Worm (Caenorhabditis elegans) whole organism, L1 larva: Measurements from ENCODE around the gene str-144.

Source experiments
- C04F5.9 ChIP-seq: sonication (generic microtip); optimal IDR thresholded peaks from 2 replicates; lab custom pipeline; 2016; ENCODE audit warnings: missing genetic modification characterization, missing compliant biosample characterization
- C34B4.2 ChIP-seq: sonication (generic microtip); optimal IDR thresholded peaks from 2 replicates; lab custom pipeline; 2017; ENCODE audit warnings: mild to moderate bottlenecking, missing genetic modification characterization, missing compliant biosample characterization
- Y116A8C.19 ChIP-seq: sonication (generic microtip); optimal IDR thresholded peaks from 2 replicates; lab custom pipeline; 2016; ENCODE audit warnings: missing compliant biosample characterization, missing genetic modification characterization, borderline replicate concordance
- alr-1 ChIP-seq: fragments of 200-800 bp; sonication (Bioruptor generic); optimal IDR thresholded peaks from 2 replicates; lab custom pipeline; 2018; ENCODE audit warnings: borderline replicate concordance, mild to moderate bottlenecking, missing genetic modification characterization, missing compliant biosample characterization
- ama-1 ChIP-seq: fragments of 150-350 bp; optimal IDR thresholded peaks from 2 replicates; lab custom pipeline; 2014
- blmp-1 ChIP-seq: fragments of 150-350 bp; optimal IDR thresholded peaks from 2 replicates; lab custom pipeline; 2014; ENCODE audit warnings: missing biosample characterization, missing genetic modification characterization
- ceh-63 ChIP-seq: fragments of 200-800 bp; sonication (Bioruptor generic); optimal IDR thresholded peaks from 2 replicates; lab custom pipeline; 2018; ENCODE audit warnings: mild to moderate bottlenecking, missing genetic modification characterization, missing compliant biosample characterization
- ceh-8 ChIP-seq: fragments of 200-800 bp; sonication (Bioruptor generic); optimal IDR thresholded peaks from 2 replicates; lab custom pipeline; 2018; ENCODE audit warnings: mild to moderate bottlenecking, missing genetic modification characterization, moderate library complexity, missing compliant biosample characterization
- ceh-88 ChIP-seq: fragments of 200-800 bp; sonication (Bioruptor generic); IDR thresholded peaks from 2 replicates; pipeline ENCODE4 v1.3.6; 2022; ENCODE audit warnings: missing genetic modification characterization, missing compliant biosample characterization
- dpl-1 ChIP-seq, 3 experiments: fragments of 150-350 bp in 2 of 3; sonication (generic microtip) in 1 of 3; optimal IDR thresholded peaks; 2 replicates each; lab custom pipeline; 2014 to 2017; ENCODE audit warnings: missing biosample characterization in 3 of 3, missing genetic modification characterization in 3 of 3, missing genetic modification reagents in 3 of 3
- efl-1 ChIP-seq, 4 experiments: fragments of 150-350 bp; optimal IDR thresholded peaks in 3 of 4; peaks in 1 of 4; 1 replicate in 1 of 4; 2 replicates in 3 of 4; lab custom pipeline; 2014; ENCODE audit warnings: missing biosample characterization in 2 of 4, missing genetic modification characterization in 2 of 4, missing genetic modification reagents in 2 of 4
- egl-27 ChIP-seq, 2 experiments: fragments of 150-350 bp in 1 of 2; sonication (generic microtip); optimal IDR thresholded peaks; 3 replicates each; lab custom pipeline; 2017 to 2018; ENCODE audit warnings: missing biosample characterization in 2 of 2, missing genetic modification characterization in 2 of 2, missing genetic modification reagents in 2 of 2
- ets-5 ChIP-seq: fragments of 200-800 bp; sonication (Bioruptor generic); IDR thresholded peaks from 2 replicates; pipeline ENCODE4 v1.3.6; 2022; ENCODE audit warnings: missing genetic modification characterization, missing compliant biosample characterization
- fkh-4 ChIP-seq: sonication (generic microtip); optimal IDR thresholded peaks from 2 replicates; lab custom pipeline; 2016; ENCODE audit warnings: missing compliant biosample characterization, missing genetic modification characterization, borderline replicate concordance
- fkh-8 ChIP-seq: sonication (generic microtip); optimal IDR thresholded peaks from 2 replicates; lab custom pipeline; 2016; ENCODE audit warnings: mild to moderate bottlenecking, missing genetic modification characterization, missing compliant biosample characterization
- fos-1 ChIP-seq: fragments of 150-350 bp; optimal IDR thresholded peaks from 2 replicates; lab custom pipeline; 2014; ENCODE audit warnings: missing biosample characterization, missing genetic modification characterization
- hpl-2 ChIP-seq: fragments of 150-350 bp; optimal IDR thresholded peaks from 2 replicates; lab custom pipeline; 2014; ENCODE audit warnings: missing biosample characterization, missing genetic modification reagents, missing genetic modification characterization
- irx-1 ChIP-seq: sonication (generic microtip); optimal IDR thresholded peaks from 2 replicates; lab custom pipeline; 2016; ENCODE audit warnings: missing genetic modification characterization, missing compliant biosample characterization
- lin-14 ChIP-seq: fragments of 200-800 bp; sonication (Bioruptor generic); optimal IDR thresholded peaks from 2 replicates; lab custom pipeline; 2018; ENCODE audit warnings: mild to moderate bottlenecking, missing genetic modification characterization, moderate library complexity, missing compliant biosample characterization
- lin-15B ChIP-seq: fragments of 150-350 bp; sonication (generic microtip); optimal IDR thresholded peaks from 3 replicates; lab custom pipeline; 2014; ENCODE audit warnings: missing biosample characterization, missing genetic modification characterization
- lsy-2 ChIP-seq, 2 experiments: fragments of 150-350 bp; optimal IDR thresholded peaks; 2 replicates each; lab custom pipeline; 2014; ENCODE audit warnings: missing biosample characterization in 2 of 2, missing genetic modification characterization in 2 of 2
- nhr-11 ChIP-seq: fragments of 150-350 bp; optimal IDR thresholded peaks from 2 replicates; lab custom pipeline; 2014; ENCODE audit warnings: missing biosample characterization, missing genetic modification characterization
- nhr-19 ChIP-seq: fragments of 200-800 bp; sonication (Bioruptor generic); conservative IDR thresholded peaks from 2 replicates; pipeline ENCODE4 v1.3.6; 2022; ENCODE audit warnings: missing genetic modification characterization, missing compliant biosample characterization
- nhr-28 ChIP-seq: fragments of 150-350 bp; optimal IDR thresholded peaks from 2 replicates; lab custom pipeline; 2014; ENCODE audit warnings: missing biosample characterization, missing genetic modification characterization
- nhr-77 ChIP-seq: fragments of 150-350 bp; optimal IDR thresholded peaks from 2 replicates; lab custom pipeline; 2014; ENCODE audit warnings: missing biosample characterization, missing genetic modification characterization
- nhr-85 ChIP-seq: sonication (generic microtip); peaks from one replicate; lab custom pipeline; 2016; ENCODE audit warnings: missing genetic modification characterization, inconsistent platforms, missing compliant biosample characterization
- nhr-90 ChIP-seq: sonication (generic microtip); optimal IDR thresholded peaks from 2 replicates; lab custom pipeline; 2016; ENCODE audit warnings: mild to moderate bottlenecking, missing genetic modification characterization, missing compliant biosample characterization; ENCODE audit not compliant: poor library complexity
- rnt-1 ChIP-seq: sonication (generic microtip); optimal IDR thresholded peaks from 2 replicates; lab custom pipeline; 2016; ENCODE audit warnings: mild to moderate bottlenecking, missing genetic modification characterization, moderate library complexity, missing compliant biosample characterization
- snpc-4 ChIP-seq: fragments of 150-350 bp; optimal IDR thresholded peaks from 2 replicates; lab custom pipeline; 2014; ENCODE audit warnings: missing biosample characterization, missing genetic modification characterization
- snu-23 ChIP-seq: sonication (generic microtip); optimal IDR thresholded peaks from 2 replicates; lab custom pipeline; 2016; ENCODE audit warnings: missing genetic modification characterization, missing compliant biosample characterization
- tbx-2 ChIP-seq: sonication (generic microtip); optimal IDR thresholded peaks from 2 replicates; lab custom pipeline; 2016; ENCODE audit warnings: missing genetic modification characterization, missing compliant biosample characterization
- tlp-1 ChIP-seq: fragments of 150-350 bp; optimal IDR thresholded peaks from 2 replicates; lab custom pipeline; 2014; ENCODE audit warnings: missing biosample characterization, missing genetic modification characterization
- xbp-1 ChIP-seq: sonication (generic microtip); optimal IDR thresholded peaks from 2 replicates; lab custom pipeline; 2016; ENCODE audit warnings: missing genetic modification characterization, missing compliant biosample characterization
- zag-1 ChIP-seq: fragments of 150-350 bp; optimal IDR thresholded peaks from 2 replicates; lab custom pipeline; 2014; ENCODE audit warnings: missing biosample characterization, missing genetic modification characterization

Gene str-144

DNA sequence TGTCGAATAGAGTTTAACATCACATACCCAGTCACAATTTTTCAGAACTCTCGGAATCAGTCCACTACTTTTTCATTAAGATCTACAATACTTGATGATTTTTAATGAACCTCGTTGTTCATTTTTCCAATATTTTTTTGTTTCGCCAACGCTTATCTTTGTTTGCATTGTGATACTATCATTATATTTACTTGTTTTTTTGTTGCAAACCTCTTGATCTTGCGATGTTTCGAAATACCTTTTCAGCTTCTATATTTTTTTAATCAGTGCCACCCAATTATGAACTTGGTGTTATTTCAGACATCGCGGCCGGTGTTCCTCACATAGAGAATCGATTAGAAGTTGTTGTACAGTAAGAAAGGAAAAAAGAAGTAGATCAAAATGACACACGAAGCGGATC lies 36.7 kb upstream of the str-144 start, which contains the start of gene myo-5:
Gene myo-5, plus strand, starts transcription at position 301 of the 400 bp plus-strand sequence.
- TF ChIP-seq efl-1 (optimal IDR thresholded peaks at IDR 0.05; lab: Kevin White, UChicago) (no peak), efl-1 (GFP tag; optimal IDR thresholded peaks at IDR 0.05 in 1 of 2; lab: Kevin White, UChicago) (peak in 1 of 2 experiments; percentile 15), tlp-1 (tag; lab: Kevin White, UChicago) (no peak)

ce11 chrV:8104473-8104872 lies 32.5 kb upstream of the str-144 start, which contains the start of gene srlf-16:
Gene srlf-16 (plus strand): TSS chrV:8104773.
- TF ChIP-seq ets-5 (GFP tag; lab: Robert Waterston, UW) (no peak), rnt-1 (tag; lab: Kevin White, UChicago) (no peak), lin-14 (GFP tag; lab: Kevin White, UChicago) (no peak), tlp-1 (tag; lab: Kevin White, UChicago) (no peak), zag-1 (tag; lab: Kevin White, UChicago) (no peak), C04F5.9 (no peak)

ce11 chrV:8102960-8103359 lies 31.0 kb upstream of the str-144 start, which contains the start of gene str-90:
Gene str-90 (plus strand): TSS chrV:8103260.
- TF ChIP-seq nhr-28 (no peak), fkh-4 (tag; lab: Kevin White, UChicago) (no peak)

ce11 chrV:8099306-8099705 lies 27.4 kb upstream of the str-144 start, which contains the start of gene sdz-23:
Gene sdz-23 (plus strand): TSS chrV:8099606.
- TF ChIP-seq xbp-1 (tag; lab: Kevin White, UChicago) (no peak), snu-23 (GFP tag; lab: Kevin White, UChicago) (no peak), fos-1 (tag; lab: Kevin White, UChicago) (no peak), hpl-2 (no peak)

- TF ChIP-seq ceh-8 (GFP tag; lab: Kevin White, UChicago): no peak
- TF ChIP-seq nhr-77 (tag; lab: Kevin White, UChicago): no peak
- TF ChIP-seq lin-15B: no peak
- no peak for TF ChIP-seq tbx-2 (tag; lab: Kevin White, UChicago)
- TF ChIP-seq nhr-19 (GFP tag; lab: Robert Waterston, UW): no peak
- TF ChIP-seq fkh-8 (tag; lab: Kevin White, UChicago): no peak
- no peak for TF ChIP-seq Y116A8C.19 (tag; lab: Kevin White, UChicago)
- no peak for TF ChIP-seq dpl-1 (GFP tag; optimal IDR thresholded peaks at IDR 0.05; lab: Kevin White, UChicago)
- no peak for TF ChIP-seq alr-1 (tag; lab: Kevin White, UChicago)
- no peak for TF ChIP-seq ets-5 (GFP tag; lab: Robert Waterston, UW)
- TF ChIP-seq lin-14 (GFP tag; lab: Kevin White, UChicago): no peak
- no peak for TF ChIP-seq lsy-2 (tag; optimal IDR thresholded peaks at IDR 0.05; lab: Kevin White, UChicago)
These were observed 26.3 kb upstream of the str-144 start, which contains the start of gene str-145 for ce11 chrV:8098239-8098638. Gene str-145 (minus strand): TSS chrV:8098339.

DNA sequence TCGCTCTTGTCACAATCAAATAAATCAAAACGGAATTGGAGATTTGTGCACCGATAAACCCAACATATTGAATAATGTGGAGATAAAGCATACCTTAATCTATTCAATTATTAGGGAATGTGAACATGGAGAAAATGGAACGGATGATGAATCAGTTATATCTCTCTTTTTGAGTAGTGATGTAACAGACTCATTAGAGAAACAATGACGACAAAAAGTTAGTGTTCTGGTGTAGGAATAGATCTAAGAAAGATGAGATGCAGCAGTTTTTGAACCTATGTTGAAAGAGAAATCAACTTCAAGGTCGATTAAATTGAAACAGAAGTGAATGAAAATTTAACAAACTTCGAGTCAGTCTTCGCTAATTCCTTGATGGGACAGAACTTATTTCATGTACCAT lies 23.4 kb upstream of the str-144 start, which contains the start of gene str-146:
Gene str-146, minus strand, starts transcription at position 101 of the 400 bp plus-strand sequence.
- TF ChIP-seq ama-1 (lab: Kevin White, UChicago) (no peak), nhr-90 (tag; lab: Kevin White, UChicago) (no peak), egl-27 (tag; optimal IDR thresholded peaks at IDR 0.05; lab: Kevin White, UChicago) (no peak), dpl-1 (GFP tag; optimal IDR thresholded peaks at IDR 0.05; lab: Kevin White, UChicago) (no peak), ceh-88 (GFP tag; lab: Robert Waterston, UW) (no peak), fkh-8 (tag; lab: Kevin White, UChicago) (no peak), hpl-2 (no peak), alr-1 (tag; lab: Kevin White, UChicago) (no peak), ceh-63 (GFP tag; lab: Kevin White, UChicago) (no peak), C34B4.2 (tag; lab: Kevin White, UChicago) (no peak), irx-1 (tag; lab: Kevin White, UChicago) (no peak), snpc-4 (no peak), blmp-1 (tag; lab: Kevin White, UChicago) (no peak), nhr-85 (tag; lab: Kevin White, UChicago) (no peak), nhr-11 (tag; lab: Kevin White, UChicago) (no peak), snu-23 (GFP tag; lab: Kevin White, UChicago) (no peak), C04F5.9 (no peak)
